Fruit fly (Drosophila melanogaster) whole organism, wandering third instar larva: ENCODE data around the gene CG43693.
A peak's percentile ranks its signal among the peaks of the same experiment; 100 is the strongest.

Experiments
- Abd-B ChIP-seq: fragments of >200 bp; optimal IDR thresholded peaks from 2 replicates; lab custom pipeline; 2017; ENCODE audit warnings: missing biosample characterization, missing genetic modification characterization
- CG32264 ChIP-seq: fragments of 200-800 bp; sonication (Bioruptor generic); optimal IDR thresholded peaks from 2 replicates; lab custom pipeline; 2016; ENCODE audit warnings: missing biosample characterization, missing genetic modification characterization
- CG9705 ChIP-seq: fragments of 200-800 bp; sonication (Bioruptor generic); optimal IDR thresholded peaks from 2 replicates; lab custom pipeline; 2018; ENCODE audit warnings: missing biosample characterization, mild to moderate bottlenecking, missing genetic modification characterization
- CrebA ChIP-seq: fragments of 200-800 bp; sonication (Bioruptor generic); optimal IDR thresholded peaks from 2 replicates; lab custom pipeline; 2016; ENCODE audit warnings: missing biosample characterization, mild to moderate bottlenecking, missing genetic modification characterization, borderline replicate concordance
- Dfd ChIP-seq: fragments of >200 bp; optimal IDR thresholded peaks from 2 replicates; lab custom pipeline; 2017; ENCODE audit warnings: missing biosample characterization, missing genetic modification characterization
- Dif ChIP-seq: fragments of 200-275, 200-300 bp; sonication (Bioruptor generic); optimal IDR thresholded peaks from 2 replicates; lab custom pipeline; 2018; ENCODE audit warnings: missing biosample characterization, missing genetic modification characterization; ENCODE audit not compliant: partially characterized antibody
- GATAd ChIP-seq: sonication (Bioruptor generic); optimal IDR thresholded peaks from 2 replicates; lab custom pipeline; 2016; ENCODE audit warnings: missing biosample characterization, missing genetic modification characterization
- HLH106 ChIP-seq: fragments of 200-800 bp; optimal IDR thresholded peaks from 3 replicates; lab custom pipeline; 2019; ENCODE audit warnings: missing biosample characterization, mild to moderate bottlenecking, missing genetic modification characterization, moderate library complexity
- Hnf4 ChIP-seq: fragments of 200-800 bp; sonication (Bioruptor generic); optimal IDR thresholded peaks from 2 replicates; lab custom pipeline; 2016; ENCODE audit warnings: missing biosample characterization, mild to moderate bottlenecking, missing genetic modification characterization
- Hr78 ChIP-seq: fragments of >200 bp; optimal IDR thresholded peaks from 2 replicates; lab custom pipeline; 2017; ENCODE audit warnings: missing biosample characterization, missing genetic modification characterization
- Hr83 ChIP-seq: fragments of 200-300 bp; sonication (Bioruptor generic); optimal IDR thresholded peaks from 2 replicates; lab custom pipeline; 2016; ENCODE audit warnings: missing biosample characterization, mild to moderate bottlenecking, missing genetic modification characterization, moderate library complexity; ENCODE audit not compliant: poor library complexity, severe bottlenecking
- Jra ChIP-seq: sonication (Bioruptor generic); optimal IDR thresholded peaks from 2 replicates; lab custom pipeline; 2016; ENCODE audit warnings: missing biosample characterization, missing genetic modification characterization
- Mio ChIP-seq: sonication (Bioruptor generic); optimal IDR thresholded peaks from 2 replicates; lab custom pipeline; 2016; ENCODE audit warnings: missing biosample characterization, missing genetic modification characterization
- Myc ChIP-seq: fragments of >200 bp; optimal IDR thresholded peaks from 2 replicates; lab custom pipeline; 2017
- N ChIP-seq: fragments of >200 bp; optimal IDR thresholded peaks from 2 replicates; lab custom pipeline; 2018; ENCODE audit warnings: missing biosample characterization, missing external identifiers, missing genetic modification characterization
- OdsH ChIP-seq: fragments of 200-800 bp; sonication (Bioruptor generic); optimal IDR thresholded peaks from 2 replicates; lab custom pipeline; 2016; ENCODE audit warnings: missing biosample characterization, mild to moderate bottlenecking, missing genetic modification characterization
- Rel ChIP-seq, 2 experiments: fragments of 200-800 bp; sonication (Bioruptor generic) in 1 of 2; optimal IDR thresholded peaks; 2 replicates in 1 of 2; 3 replicates in 1 of 2; lab custom pipeline; 2016 to 2019; ENCODE audit warnings: mild to moderate bottlenecking in 2 of 2, missing biosample characterization in 2 of 2, missing genetic modification characterization in 2 of 2, moderate library complexity in 1 of 2
- Sp1 ChIP-seq: fragments of 200-800 bp; sonication (Bioruptor generic); optimal IDR thresholded peaks from 3 replicates; lab custom pipeline; 2019; ENCODE audit warnings: missing biosample characterization, mild to moderate bottlenecking, missing genetic modification characterization, moderate library complexity
- Vsx2 ChIP-seq: fragments of 200-300, 225-300 bp; sonication (Bioruptor generic); optimal IDR thresholded peaks from 2 replicates; lab custom pipeline; 2018; ENCODE audit warnings: missing biosample characterization, missing genetic modification characterization; ENCODE audit not compliant: partially characterized antibody
- br ChIP-seq: fragments of 200-800 bp; sonication (Bioruptor generic); optimal IDR thresholded peaks from 2 replicates; lab custom pipeline; 2016; ENCODE audit warnings: missing biosample characterization, missing genetic modification characterization
- brk ChIP-seq: fragments of 200-800 bp; sonication (Bioruptor generic); optimal IDR thresholded peaks from 2 replicates; lab custom pipeline; 2016; ENCODE audit warnings: missing biosample characterization, mild to moderate bottlenecking, missing genetic modification characterization
- dl ChIP-seq, 2 experiments: fragments of 175-275, 200-275 bp in 1 of 2; fragments of 200-275 bp in 1 of 2; sonication (Bioruptor generic); optimal IDR thresholded peaks; lab custom pipeline; 2018; ENCODE audit warnings: mild to moderate bottlenecking in 2 of 2, missing biosample characterization in 2 of 2, missing genetic modification characterization in 2 of 2, moderate library complexity in 2 of 2; ENCODE audit not compliant: partially characterized antibody in 2 of 2, insufficient read depth in 1 of 2
- dmrt93B ChIP-seq: fragments of 200-800 bp; sonication (Bioruptor generic); optimal IDR thresholded peaks from 2 replicates; lab custom pipeline; 2018; ENCODE audit warnings: missing biosample characterization, mild to moderate bottlenecking, missing genetic modification characterization
- dsf ChIP-seq: sonication (Bioruptor generic); optimal IDR thresholded peaks from 2 replicates; lab custom pipeline; 2016; ENCODE audit warnings: missing biosample characterization, missing genetic modification characterization, borderline replicate concordance
- ey ChIP-seq: fragments of 200-800 bp; sonication (Bioruptor generic); optimal IDR thresholded peaks from 2 replicates; lab custom pipeline; 2016; ENCODE audit warnings: missing biosample characterization, missing genetic modification characterization
- foxo ChIP-seq, 2 experiments: fragments of 200-800 bp; sonication (Bioruptor generic); optimal IDR thresholded peaks; 2 replicates in 1 of 2; 3 replicates in 1 of 2; lab custom pipeline; 2016 to 2017; ENCODE audit warnings: missing biosample characterization in 2 of 2, missing genetic modification characterization in 2 of 2
- fru ChIP-seq: fragments of 200-800 bp; sonication (Bioruptor generic); optimal IDR thresholded peaks from 3 replicates; lab custom pipeline; 2016; ENCODE audit warnings: missing biosample characterization, mild to moderate bottlenecking, missing genetic modification characterization
- h ChIP-seq: fragments of 200-800 bp; sonication (Bioruptor generic); optimal IDR thresholded peaks from 3 replicates; lab custom pipeline; 2016; ENCODE audit warnings: missing biosample characterization, mild to moderate bottlenecking, missing genetic modification characterization
- jim ChIP-seq: fragments of 175-275, 200-325 bp; sonication (Bioruptor generic); optimal IDR thresholded peaks from 2 replicates; lab custom pipeline; 2016; ENCODE audit warnings: missing biosample characterization, mild to moderate bottlenecking, missing genetic modification characterization
- lola ChIP-seq: fragments of >200 bp; optimal IDR thresholded peaks from 2 replicates; lab custom pipeline; 2017; ENCODE audit warnings: missing biosample characterization, missing genetic modification characterization
- pan ChIP-seq: fragments of >200 bp; optimal IDR thresholded peaks from 2 replicates; lab custom pipeline; 2017
- psq ChIP-seq: fragments of 200-800 bp; sonication (Bioruptor generic); optimal IDR thresholded peaks from 3 replicates; lab custom pipeline; 2017; ENCODE audit warnings: missing biosample characterization, mild to moderate bottlenecking, missing genetic modification characterization, moderate library complexity
- rgr ChIP-seq: fragments of 200-800 bp; sonication (Bioruptor generic); optimal IDR thresholded peaks from 3 replicates; lab custom pipeline; 2016; ENCODE audit warnings: missing biosample characterization, mild to moderate bottlenecking, missing genetic modification characterization
- sage ChIP-seq: fragments of 200-800 bp; sonication (Bioruptor generic); optimal IDR thresholded peaks from 2 replicates; lab custom pipeline; 2016; ENCODE audit warnings: missing biosample characterization, mild to moderate bottlenecking, missing genetic modification characterization
- sv ChIP-seq: fragments of 200-800 bp; sonication (Bioruptor generic); optimal IDR thresholded peaks from 3 replicates; lab custom pipeline; 2016; ENCODE audit warnings: missing biosample characterization, missing genetic modification characterization
- tai ChIP-seq: sonication (Bioruptor generic); optimal IDR thresholded peaks from 2 replicates; lab custom pipeline; 2016; ENCODE audit warnings: missing biosample characterization, missing genetic modification characterization
- usp ChIP-seq: fragments of >200 bp; optimal IDR thresholded peaks from 2 replicates; lab custom pipeline; 2017; ENCODE audit warnings: missing biosample characterization, missing genetic modification characterization
- woc ChIP-seq: sonication (Bioruptor generic); optimal IDR thresholded peaks from 2 replicates; lab custom pipeline; 2016; ENCODE audit warnings: missing biosample characterization, mild to moderate bottlenecking, missing genetic modification characterization

The CG43693 gene

dm6 chr3L:11051271-11051670, at the start of gene CG43693:
CG43693 (minus strand) TSS chr3L:11051371.
- no peak for TF ChIP-seq jim (GFP tag; lab: Kevin White, UChicago)
- no peak for TF ChIP-seq br (GFP tag; lab: Kevin White, UChicago)
- no peak for TF ChIP-seq Myc (lab: Kevin White, UChicago)
- TF ChIP-seq Vsx2 (GFP tag; lab: Kevin White, UChicago), result no peak
- no peak for TF ChIP-seq Dif (GFP tag; lab: Kevin White, UChicago)
- no peak for TF ChIP-seq woc (GFP tag; lab: Kevin White, UChicago)
- no peak for TF ChIP-seq pan (lab: Kevin White, UChicago)
- TF ChIP-seq Abd-B (GFP tag; lab: Kevin White, UChicago), result no peak
- TF ChIP-seq Dfd (GFP tag; lab: Kevin White, UChicago), result no peak

dm6 chr3L:11097982-11098663, 47.0 kb upstream of the CG43693 start, which contains the start of the genes Irbp18 and APP-BP1:
Irbp18 (minus strand) TSS chr3L:11098186.
APP-BP1 (plus strand) TSS chr3L:11098412.
- TF ChIP-seq CG9705 (peak; percentile 85), OdsH (GFP tag; lab: Kevin White, UChicago) (peak; percentile 94), N (GFP tag; lab: Kevin White, UChicago) (no peak), foxo (GFP tag; optimal IDR thresholded peaks at IDR 0.05; lab: Kevin White, UChicago) (peak; percentile 79 to 96), Myc (lab: Kevin White, UChicago) (peak; percentile 47), br (GFP tag; lab: Kevin White, UChicago) (peak; percentile 95), dsf (GFP tag; lab: Kevin White, UChicago) (peak; percentile 80), Vsx2 (GFP tag; lab: Kevin White, UChicago) (no peak), rgr (GFP tag; lab: Kevin White, UChicago) (peak; percentile 95), CrebA (GFP tag; lab: Kevin White, UChicago) (no peak), Hr83 (GFP tag; lab: Kevin White, UChicago) (peak; percentile 82), Jra (GFP tag; lab: Kevin White, UChicago) (peak; percentile 93), brk (GFP tag; lab: Kevin White, UChicago) (peak; percentile 88), jim (GFP tag; lab: Kevin White, UChicago) (no peak), tai (peak; percentile 93), Hnf4 (GFP tag; lab: Kevin White, UChicago) (peak; percentile 92), ey (GFP tag; lab: Kevin White, UChicago) (peak; percentile 95), Hr78 (GFP tag; lab: Kevin White, UChicago) (no peak), fru (GFP tag; lab: Kevin White, UChicago) (peak; percentile 96), sage (GFP tag; lab: Kevin White, UChicago) (peak; percentile 87), h (GFP tag; lab: Kevin White, UChicago) (peak; percentile 96), HLH106 (tag; lab: Kevin White, UChicago) (peak; percentile 92), pan (lab: Kevin White, UChicago) (no peak), Rel (GFP tag; optimal IDR thresholded peaks at IDR 0.05; lab: Kevin White, UChicago) (peak; percentile 70), Rel (tag; optimal IDR thresholded peaks at IDR 0.05; lab: Kevin White, UChicago) (peak; percentile 71), GATAd (peak; percentile 81), Dif (GFP tag; lab: Kevin White, UChicago) (no peak), Mio (peak; percentile 39), dl (GFP tag; optimal IDR thresholded peaks at IDR 0.05; lab: Kevin White, UChicago; ENCODE audit: insufficient read depth in 1 of 2, partially characterized antibody in 2 of 2) (no peak), lola (GFP tag; lab: Kevin White, UChicago) (no peak), Abd-B (GFP tag; lab: Kevin White, UChicago) (no peak), usp (GFP tag; lab: Kevin White, UChicago) (no peak), sv (GFP tag; lab: Kevin White, UChicago) (peak; percentile 97), dmrt93B (peak; percentile 86), woc (GFP tag; lab: Kevin White, UChicago) (peak; percentile 89), Sp1 (GFP tag; lab: Kevin White, UChicago) (peak; percentile 93), psq (GFP tag; lab: Kevin White, UChicago) (peak; percentile 91), Dfd (GFP tag; lab: Kevin White, UChicago) (no peak), CG32264 (GFP tag; lab: Kevin White, UChicago) (peak; percentile 88)
